Fruit fly (Drosophila melanogaster) whole organism, adult: ENCODE data around the gene CG16984.

ENCODE experiments used
- CG11617 ChIP-seq: fragments of 200-800 bp; sonication (Bioruptor generic); optimal IDR thresholded peaks from 2 replicates; lab custom pipeline; 2017; ENCODE audit warnings: mild to moderate bottlenecking, missing biosample characterization, missing genetic modification reagents, missing genetic modification characterization
- CG12768 ChIP-seq: fragments of 200-800 bp; sonication (Bioruptor generic); optimal IDR thresholded peaks from 2 replicates; lab custom pipeline; 2017; ENCODE audit warnings: missing biosample characterization, missing genetic modification characterization, mild to moderate bottlenecking, moderate library complexity, missing genetic modification reagents
- CG14711 ChIP-seq: fragments of 200-800 bp; sonication (Bioruptor generic); optimal IDR thresholded peaks from 2 replicates; lab custom pipeline; 2018; ENCODE audit warnings: missing biosample characterization, mild to moderate bottlenecking, missing genetic modification characterization, moderate library complexity
- CG1620 ChIP-seq: fragments of 200-800 bp; sonication (Bioruptor generic); optimal IDR thresholded peaks from 2 replicates; lab custom pipeline; 2016; ENCODE audit warnings: missing biosample characterization, missing genetic modification characterization
- CG33017 ChIP-seq: fragments of 200-800 bp; sonication (Bioruptor generic); optimal IDR thresholded peaks from 2 replicates; lab custom pipeline; 2018; ENCODE audit warnings: missing biosample characterization, mild to moderate bottlenecking, missing genetic modification characterization, moderate library complexity
- CG5204 ChIP-seq: fragments of 200-800 bp; sonication (Bioruptor generic); optimal IDR thresholded peaks from 2 replicates; lab custom pipeline; 2016; ENCODE audit warnings: missing biosample characterization, missing genetic modification characterization
- CG7045 ChIP-seq: fragments of 200-800 bp; sonication (Bioruptor generic); optimal IDR thresholded peaks from 2 replicates; lab custom pipeline; 2017; ENCODE audit warnings: missing biosample characterization, mild to moderate bottlenecking, missing genetic modification characterization
- CG7101 ChIP-seq: fragments of 200-800 bp; sonication (Bioruptor generic); optimal IDR thresholded peaks from 2 replicates; lab custom pipeline; 2018; ENCODE audit warnings: missing biosample characterization, mild to moderate bottlenecking, missing genetic modification characterization, moderate library complexity
- Clk ChIP-seq: fragments of 200-800 bp; sonication (Bioruptor generic); optimal IDR thresholded peaks from 2 replicates; lab custom pipeline; 2017; ENCODE audit warnings: missing biosample characterization, missing genetic modification characterization
- Crg-1 ChIP-seq: fragments of 200-800 bp; sonication (Bioruptor generic); optimal IDR thresholded peaks from 2 replicates; lab custom pipeline; 2016; ENCODE audit warnings: missing biosample characterization, missing genetic modification characterization
- Hr96 ChIP-seq: fragments of 200-800 bp; sonication (Bioruptor generic); optimal IDR thresholded peaks from 2 replicates; lab custom pipeline; 2016; ENCODE audit warnings: missing biosample characterization, missing genetic modification characterization
- Mnt ChIP-seq: fragments of 200-800 bp; sonication (Bioruptor generic); optimal IDR thresholded peaks from 2 replicates; lab custom pipeline; 2016; ENCODE audit warnings: missing biosample characterization, mild to moderate bottlenecking, missing genetic modification characterization
- bab1 ChIP-seq: fragments of 200-800 bp; sonication (Bioruptor generic); optimal IDR thresholded peaks from 3 replicates; lab custom pipeline; 2019; ENCODE audit warnings: missing biosample characterization, mild to moderate bottlenecking, missing genetic modification characterization, moderate library complexity
- cic ChIP-seq: fragments of 200-800 bp; sonication (Bioruptor generic); optimal IDR thresholded peaks from 2 replicates; lab custom pipeline; 2017; ENCODE audit warnings: missing biosample characterization, mild to moderate bottlenecking, missing genetic modification characterization, moderate library complexity
- cnc ChIP-seq, 2 experiments: fragments of >200 bp; optimal IDR thresholded peaks; 2 replicates each; lab custom pipeline; 2017
- kay ChIP-seq: fragments of 200-800 bp; sonication (Bioruptor generic); peaks from one replicate; lab custom pipeline; 2016; ENCODE audit warnings: missing biosample characterization, missing genetic modification characterization, borderline replicate concordance
- ovo ChIP-seq: fragments of 200-800 bp; sonication (Bioruptor generic); optimal IDR thresholded peaks from 2 replicates; lab custom pipeline; 2016; ENCODE audit warnings: missing biosample characterization, missing genetic modification characterization
- pad ChIP-seq: fragments of 200-800 bp; sonication (Bioruptor generic); optimal IDR thresholded peaks from 3 replicates; lab custom pipeline; 2017; ENCODE audit warnings: missing biosample characterization, missing genetic modification characterization, mild to moderate bottlenecking, moderate library complexity, missing genetic modification reagents
- tj ChIP-seq: fragments of 200-800 bp; sonication (Bioruptor generic); optimal IDR thresholded peaks from 3 replicates; lab custom pipeline; 2017; ENCODE audit warnings: missing biosample characterization, mild to moderate bottlenecking, missing genetic modification characterization, moderate library complexity
- toe ChIP-seq: fragments of 200-800 bp; sonication (Bioruptor generic); optimal IDR thresholded peaks from 2 replicates; lab custom pipeline; 2016; ENCODE audit warnings: missing biosample characterization, missing genetic modification characterization

The CG16984 gene

DNA sequence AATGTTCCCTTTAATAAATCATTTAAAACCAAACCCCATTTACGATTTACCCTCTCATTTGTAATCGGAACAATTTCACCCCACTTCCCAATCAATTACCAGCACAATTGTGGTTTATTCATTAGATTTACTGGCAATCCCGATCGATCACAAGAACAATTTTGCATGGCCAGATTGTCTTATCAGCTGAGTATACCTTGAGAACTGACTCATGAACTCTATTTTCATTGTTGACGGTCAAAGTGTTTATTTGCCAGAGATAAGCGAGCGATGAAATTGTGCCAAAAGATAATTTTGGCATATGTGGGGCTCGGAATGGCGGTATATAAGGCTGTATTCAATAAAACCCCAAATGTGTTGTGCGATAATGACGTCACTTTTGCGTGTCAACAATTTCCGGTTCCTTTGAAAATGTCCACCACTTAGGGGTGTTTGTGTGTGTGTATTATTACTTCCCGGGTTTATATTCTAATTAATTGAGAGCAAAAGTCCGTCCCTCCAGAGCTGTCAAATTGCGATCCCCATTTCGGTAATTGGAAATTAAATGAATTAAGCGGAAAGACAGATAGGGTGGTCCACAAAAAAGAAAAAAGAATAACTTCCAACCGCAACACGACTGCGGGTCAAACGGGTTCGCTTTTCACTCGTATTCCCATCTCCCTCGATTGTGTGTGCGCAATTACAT lies 22.5 kb upstream of the CG16984 start:
- TF ChIP-seq CG11617 (GFP tag; lab: Kevin White, UChicago): peak; percentile 0
- TF ChIP-seq Crg-1 (GFP tag; lab: Kevin White, UChicago): peak; percentile 13
- peak; percentile 98 for TF ChIP-seq kay (GFP tag; lab: Kevin White, UChicago)
- peak; percentile 27 for TF ChIP-seq CG33017
- TF ChIP-seq bab1 (GFP tag; lab: Kevin White, UChicago): no peak
- peak; percentile 69 for TF ChIP-seq cic

DNA sequence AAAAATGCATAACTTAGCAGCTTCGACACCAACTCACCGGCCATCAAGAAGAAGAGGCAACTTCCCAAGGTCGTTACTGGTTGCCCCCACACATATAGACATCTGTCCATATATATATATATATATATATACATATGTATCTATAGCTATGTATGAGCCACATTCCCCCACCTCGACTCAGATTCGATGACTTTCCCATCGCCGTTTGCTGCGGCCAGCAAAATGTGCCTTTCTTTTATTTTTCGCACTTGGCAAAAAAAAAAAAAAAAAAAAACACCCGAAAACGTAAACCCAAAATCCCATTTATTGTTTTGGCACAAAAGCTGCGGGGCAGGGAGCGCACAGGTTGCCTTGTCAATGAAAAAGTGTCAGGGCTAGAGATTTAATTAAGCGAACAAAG lies 20.9 kb upstream of the CG16984 start:
- TF ChIP-seq Clk (GFP tag; lab: Kevin White, UChicago): no peak
- no peak for TF ChIP-seq CG5204 (GFP tag; lab: Kevin White, UChicago)
- TF ChIP-seq tj (GFP tag; lab: Kevin White, UChicago): peak; percentile 94

DNA sequence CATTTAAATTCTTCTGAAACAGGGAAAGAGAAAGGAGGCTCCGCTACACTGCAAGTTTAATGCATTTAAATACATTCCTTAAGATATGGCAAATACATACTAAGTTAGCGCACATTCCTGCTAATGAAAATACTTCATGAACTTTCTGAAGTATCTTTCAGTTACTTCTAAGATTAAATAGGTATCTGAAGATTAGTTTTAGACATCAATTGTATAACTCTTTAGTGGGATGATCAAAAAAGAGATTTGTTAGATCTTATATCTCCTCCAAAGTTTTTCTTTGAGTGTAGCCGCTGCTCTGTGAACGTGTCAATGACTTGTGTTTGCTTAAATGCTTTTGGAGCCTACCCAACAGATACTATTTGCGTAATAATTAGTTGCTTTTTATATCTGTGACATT lies 20.3 kb upstream of the CG16984 start:
- no peak for TF ChIP-seq ovo (GFP tag; lab: Kevin White, UChicago)
- peak; percentile 53 for TF ChIP-seq kay (GFP tag; lab: Kevin White, UChicago)

DNA sequence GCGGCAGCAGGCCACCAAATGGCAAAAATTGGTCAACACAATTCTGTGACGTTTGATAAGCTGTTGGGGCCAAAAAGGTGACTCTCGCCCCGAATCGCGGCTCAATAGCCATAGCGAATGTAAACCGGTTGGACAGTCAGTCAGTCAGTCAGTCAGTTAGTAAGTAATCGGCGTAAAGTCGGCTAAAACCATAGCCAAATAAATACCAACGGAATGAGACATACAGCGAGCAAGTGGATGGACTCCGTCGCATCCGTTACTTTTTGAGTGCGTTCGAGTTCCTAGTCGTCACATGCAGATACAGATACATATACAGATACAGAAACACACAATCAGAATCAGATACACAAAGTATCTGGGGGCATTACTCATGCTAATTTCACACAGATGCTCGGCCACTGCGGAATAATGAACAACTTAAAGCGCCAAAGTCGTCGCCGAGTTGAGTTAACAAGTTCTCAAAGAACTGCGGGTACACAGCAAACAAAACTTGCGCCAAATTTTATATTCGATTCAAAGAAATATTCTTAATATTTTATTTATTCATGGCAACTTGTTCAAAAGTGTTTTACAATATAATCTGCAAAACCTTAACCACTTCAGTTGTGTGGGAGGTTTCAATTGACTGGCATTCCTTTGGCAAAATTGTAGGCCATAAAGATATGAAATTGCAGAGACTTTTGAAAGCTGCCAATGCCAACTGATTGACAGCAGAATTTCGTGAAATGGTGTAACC lies 18.3 kb upstream of the CG16984 start:
- TF ChIP-seq kay (GFP tag; lab: Kevin White, UChicago) (peak; percentile 53), Hr96 (no peak)

DNA sequence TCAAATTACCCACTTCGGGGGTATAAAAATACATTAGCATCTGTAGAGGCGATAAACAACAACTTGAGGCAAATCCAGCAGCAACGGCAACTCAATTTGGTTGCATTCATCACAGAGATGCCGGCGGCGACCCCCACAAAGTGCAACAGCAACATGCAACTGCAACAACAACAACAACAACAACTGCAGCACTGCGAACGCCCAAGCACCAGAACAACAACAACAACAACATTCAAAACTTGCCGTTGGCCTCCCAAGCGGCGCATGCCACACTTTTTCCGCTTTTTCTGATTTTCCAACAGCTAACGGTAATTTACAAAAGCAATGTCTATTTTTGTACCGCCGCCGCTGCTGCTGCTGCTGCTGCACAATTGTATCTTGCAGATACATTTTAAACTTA lies 17.3 kb upstream of the CG16984 start:
- no peak for TF ChIP-seq ovo (GFP tag; lab: Kevin White, UChicago)
- TF ChIP-seq kay (GFP tag; lab: Kevin White, UChicago): no peak
- no peak for TF ChIP-seq CG1620 (GFP tag; lab: Kevin White, UChicago)
- no peak for TF ChIP-seq bab1 (GFP tag; lab: Kevin White, UChicago)
- TF ChIP-seq Hr96: no peak
- no peak for TF ChIP-seq CG7045
- no peak for TF ChIP-seq cnc (optimal IDR thresholded peaks at IDR 0.05; lab: Kevin White, UChicago)
- no peak for TF ChIP-seq Crg-1 (GFP tag; lab: Kevin White, UChicago)
- no peak for TF ChIP-seq Clk (GFP tag; lab: Kevin White, UChicago)
- TF ChIP-seq pad: no peak
- TF ChIP-seq CG14711 (tag; lab: Kevin White, UChicago): no peak
- TF ChIP-seq Mnt (GFP tag; lab: Kevin White, UChicago): no peak
- TF ChIP-seq CG11617 (GFP tag; lab: Kevin White, UChicago): no peak
- no peak for TF ChIP-seq tj (GFP tag; lab: Kevin White, UChicago)
- no peak for TF ChIP-seq cic
- TF ChIP-seq CG12768 (GFP tag; lab: Kevin White, UChicago): no peak
- no peak for TF ChIP-seq CG33017
- no peak for TF ChIP-seq CG5204 (GFP tag; lab: Kevin White, UChicago)
- TF ChIP-seq CG7101: no peak

DNA sequence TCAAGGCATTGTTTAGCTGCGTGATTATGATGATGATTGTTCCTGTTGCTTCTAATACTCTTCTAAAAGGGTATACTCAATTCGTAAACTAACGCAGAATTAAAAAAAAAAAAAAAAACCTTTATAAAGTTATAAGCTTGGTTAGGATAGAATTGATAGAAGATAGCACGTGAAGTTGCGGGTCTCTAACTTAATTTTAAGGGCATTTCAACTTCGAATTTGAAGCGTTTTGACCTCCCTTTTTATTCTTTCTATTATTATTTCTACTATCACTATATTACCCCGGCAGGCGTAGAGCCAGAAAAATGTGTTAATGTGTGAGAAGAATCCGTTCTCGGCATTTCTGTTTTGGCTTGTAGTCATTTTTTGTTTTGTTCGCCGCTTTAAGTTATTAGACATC lies 16.8 kb upstream of the CG16984 start:
- TF ChIP-seq CG7101: peak; percentile 6
- no peak for TF ChIP-seq tj (GFP tag; lab: Kevin White, UChicago)
- TF ChIP-seq CG14711 (tag; lab: Kevin White, UChicago): peak; percentile 18
- no peak for TF ChIP-seq CG33017
- no peak for TF ChIP-seq CG11617 (GFP tag; lab: Kevin White, UChicago)
- TF ChIP-seq kay (GFP tag; lab: Kevin White, UChicago): peak; percentile 73
- TF ChIP-seq Clk (GFP tag; lab: Kevin White, UChicago): no peak
- no peak for TF ChIP-seq pad
- no peak for TF ChIP-seq CG12768 (GFP tag; lab: Kevin White, UChicago)
- TF ChIP-seq cnc (optimal IDR thresholded peaks at IDR 0.05; lab: Kevin White, UChicago): no peak
- TF ChIP-seq Hr96: no peak
- TF ChIP-seq cic: no peak
- no peak for TF ChIP-seq ovo (GFP tag; lab: Kevin White, UChicago)
- TF ChIP-seq CG1620 (GFP tag; lab: Kevin White, UChicago): no peak
- TF ChIP-seq toe: no peak
- no peak for TF ChIP-seq Crg-1 (GFP tag; lab: Kevin White, UChicago)
- no peak for TF ChIP-seq bab1 (GFP tag; lab: Kevin White, UChicago)
- TF ChIP-seq CG7045: no peak
- no peak for TF ChIP-seq Mnt (GFP tag; lab: Kevin White, UChicago)
- TF ChIP-seq CG5204 (GFP tag; lab: Kevin White, UChicago): no peak

DNA sequence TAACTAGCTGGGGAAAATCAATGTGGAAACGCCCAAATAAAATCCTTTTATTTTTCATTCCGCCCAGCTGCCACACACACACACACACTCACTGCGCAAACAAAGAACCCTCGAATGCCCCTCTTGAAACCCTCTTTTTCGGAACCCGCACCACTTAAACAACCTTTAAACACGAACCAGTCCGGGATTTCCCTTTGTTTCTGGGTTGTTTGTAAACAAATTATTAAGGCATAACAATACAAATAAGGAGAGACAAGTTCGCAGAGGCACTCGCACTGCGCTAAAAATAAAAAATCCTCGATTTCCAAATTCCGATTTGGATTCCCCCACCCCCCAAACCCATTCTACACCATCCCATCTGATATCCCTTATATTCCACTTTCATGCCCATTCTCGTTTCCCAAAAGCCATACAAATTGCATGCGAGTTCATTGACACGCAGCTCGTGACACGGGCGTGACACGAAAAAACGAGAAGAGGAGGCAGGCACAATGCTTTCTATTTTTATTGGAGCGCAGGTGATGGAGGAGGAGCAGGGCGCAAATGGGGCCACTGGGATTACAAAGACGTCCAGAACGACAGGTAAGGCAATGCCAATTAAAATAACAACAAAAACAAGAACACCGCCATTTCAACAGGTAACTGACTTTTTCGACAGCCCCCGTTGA lies 15.9 kb upstream of the CG16984 start:
- TF ChIP-seq CG33017: no peak
- no peak for TF ChIP-seq Mnt (GFP tag; lab: Kevin White, UChicago)
- no peak for TF ChIP-seq CG1620 (GFP tag; lab: Kevin White, UChicago)
- no peak for TF ChIP-seq CG14711 (tag; lab: Kevin White, UChicago)
- no peak for TF ChIP-seq CG7045
- TF ChIP-seq CG7101: no peak
- no peak for TF ChIP-seq Hr96
- TF ChIP-seq tj (GFP tag; lab: Kevin White, UChicago): no peak
- no peak for TF ChIP-seq cic
- TF ChIP-seq ovo (GFP tag; lab: Kevin White, UChicago): no peak
- no peak for TF ChIP-seq bab1 (GFP tag; lab: Kevin White, UChicago)
- no peak for TF ChIP-seq cnc (optimal IDR thresholded peaks at IDR 0.05; lab: Kevin White, UChicago)
- no peak for TF ChIP-seq CG11617 (GFP tag; lab: Kevin White, UChicago)
- no peak for TF ChIP-seq kay (GFP tag; lab: Kevin White, UChicago)
- no peak for TF ChIP-seq toe
